Fruit fly (Drosophila melanogaster): Measurements from ENCODE around the gene GstO1.
A peak's percentile ranks its signal among the peaks of the same experiment; 100 is the strongest.

GstO1 gene

DNA sequence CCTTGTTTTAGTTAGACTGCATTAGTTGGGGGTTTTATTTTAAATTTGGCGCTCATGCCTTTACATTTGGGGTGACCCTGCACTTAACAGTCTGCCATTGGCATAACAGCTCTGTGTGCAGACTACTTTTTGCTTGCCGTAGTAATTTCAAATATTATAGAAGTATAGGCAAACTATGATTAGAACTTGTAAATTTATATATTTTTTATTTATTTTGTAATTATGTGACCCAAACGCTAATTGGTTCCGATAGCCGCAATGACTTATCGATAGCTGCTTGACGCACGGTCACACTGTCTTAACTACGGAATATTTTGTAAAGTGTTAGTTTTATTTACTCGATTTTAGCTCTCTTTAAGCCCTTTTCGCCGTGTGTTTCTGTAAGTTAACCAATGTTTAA lies 20.0 kb upstream of the GstO1 start, which contains the start of gene rhea (continued):
- no peak for TF ChIP-seq CG1529 (GFP tag; optimal IDR thresholded peaks at IDR 0.05)
- no peak for TF ChIP-seq CG13894 (tag; optimal IDR thresholded peaks at IDR 0.05)
- TF ChIP-seq Spps (tag; optimal IDR thresholded peaks at IDR 0.05): no peak
- no peak for TF ChIP-seq Awh (GFP tag; IDR thresholded peaks at IDR 0.05)
- TF ChIP-seq CG8290 (GFP tag; optimal IDR thresholded peaks at IDR 0.05): no peak
- TF ChIP-seq CG8290 (tag; optimal IDR thresholded peaks at IDR 0.05): no peak
- TF ChIP-seq CG14965 (GFP tag; optimal IDR thresholded peaks at IDR 0.05; ENCODE audit: borderline replicate concordance): no peak
- peak; percentile 7 for TF ChIP-seq CG2120 (GFP tag; optimal IDR thresholded peaks at IDR 0.05)
- peak; percentile 77 for TF ChIP-seq bbx (GFP tag; IDR thresholded peaks at IDR 0.05; ENCODE audit: partially characterized antibody)
- no peak for TF ChIP-seq crp (GFP tag; optimal IDR thresholded peaks at IDR 0.05)
- TF ChIP-seq ase (GFP tag; IDR thresholded peaks at IDR 0.05): no peak
- no peak for TF ChIP-seq Ssrp (tag; optimal IDR thresholded peaks at IDR 0.05)
- TF ChIP-seq CG6254 (GFP tag; optimal IDR thresholded peaks at IDR 0.05): no peak
- TF ChIP-seq hbn (GFP tag; IDR thresholded peaks at IDR 0.05; ENCODE audit: partially characterized antibody): peak; percentile 66
- no peak for TF ChIP-seq D (optimal IDR thresholded peaks at IDR 0.05)
- no peak for TF ChIP-seq D (GFP tag; optimal IDR thresholded peaks at IDR 0.05)
- TF ChIP-seq CG34376 (GFP tag; optimal IDR thresholded peaks at IDR 0.05): no peak
- TF ChIP-seq fd96Cb (tag; optimal IDR thresholded peaks at IDR 0.05): no peak
- TF ChIP-seq ranshi (GFP tag; IDR thresholded peaks at IDR 0.05): peak; percentile 82
- no peak for TF ChIP-seq Deaf1 (tag; optimal IDR thresholded peaks at IDR 0.05)
- no peak for TF ChIP-seq insv (GFP tag; optimal IDR thresholded peaks at IDR 0.05)
- no peak for TF ChIP-seq CG10366 (GFP tag; IDR thresholded peaks at IDR 0.05)
- TF ChIP-seq CG11093 (GFP tag; IDR thresholded peaks at IDR 0.05): no peak
- TF ChIP-seq Dip2 (GFP tag; IDR thresholded peaks at IDR 0.05): no peak
- TF ChIP-seq CG2202 (tag; optimal IDR thresholded peaks at IDR 0.05): no peak
- no peak for TF ChIP-seq CG34422 (GFP tag; IDR thresholded peaks at IDR 0.05)
- TF ChIP-seq CG6854 (GFP tag; optimal IDR thresholded peaks at IDR 0.05): no peak
- TF ChIP-seq Vsx1 (GFP tag; optimal IDR thresholded peaks at IDR 0.05): peak; percentile 28
- no peak for TF ChIP-seq z (GFP tag; IDR thresholded peaks at IDR 0.05)
- no peak for TF ChIP-seq CG1024 (GFP tag; IDR thresholded peaks at IDR 0.05)
- no peak for TF ChIP-seq da (GFP tag; optimal IDR thresholded peaks at IDR 0.05)
- TF ChIP-seq pnt (GFP tag; optimal IDR thresholded peaks at IDR 0.05): no peak
- TF ChIP-seq Jarid2 (GFP tag; optimal IDR thresholded peaks at IDR 0.05): no peak
- TF ChIP-seq CG7963 (GFP tag; IDR thresholded peaks at IDR 0.05; ENCODE audit: partially characterized antibody): peak; percentile 35; the same call in 1 of the 3 replicates
- TF ChIP-seq CG18011 (GFP tag; optimal IDR thresholded peaks at IDR 0.05): no peak
- no peak for TF ChIP-seq Camta (GFP tag; optimal IDR thresholded peaks at IDR 0.05)
- TF ChIP-seq ato (GFP tag; IDR thresholded peaks at IDR 0.05; ENCODE audit: partially characterized antibody): no peak
- no peak for TF ChIP-seq CG10274 (GFP tag; optimal IDR thresholded peaks at IDR 0.05)
- TF ChIP-seq Dad (GFP tag; optimal IDR thresholded peaks at IDR 0.05): no peak
- TF ChIP-seq CG10565 (GFP tag; optimal IDR thresholded peaks at IDR 0.05): no peak
- TF ChIP-seq Ets97D (GFP tag; optimal IDR thresholded peaks at IDR 0.05): peak; percentile 25
- no peak for TF ChIP-seq NfI (GFP tag; optimal IDR thresholded peaks at IDR 0.05)
- TF ChIP-seq oc (tag; optimal IDR thresholded peaks at IDR 0.05): no peak
- no peak for TF ChIP-seq Meics (GFP tag; optimal IDR thresholded peaks at IDR 0.05)
- no peak for TF ChIP-seq dm (GFP tag; optimal IDR thresholded peaks at IDR 0.05)
- no peak for TF ChIP-seq E2f1 (GFP tag; IDR thresholded peaks at IDR 0.05)
- TF ChIP-seq Sin3A (optimal IDR thresholded peaks at IDR 0.05): peak; percentile 70
- TF ChIP-seq CG16813 (GFP tag; IDR thresholded peaks at IDR 0.05; ENCODE audit: partially characterized antibody): peak; percentile 77
- TF ChIP-seq NK7.1 (GFP tag; optimal IDR thresholded peaks at IDR 0.05): no peak
- TF ChIP-seq HmgZ (tag; optimal IDR thresholded peaks at IDR 0.05): peak; percentile 52
- TF ChIP-seq CG11560 (tag; IDR thresholded peaks at IDR 0.05): no peak
- peak; percentile 29; the same call in 1 of the 2 replicates for TF ChIP-seq CG31441 (GFP tag; IDR thresholded peaks at IDR 0.05)

All from whole organism, embryonic.